Worm (Caenorhabditis elegans) whole organism, L1 larva: ENCODE measurements around the gene pen-2.
A peak's percentile ranks its signal among the peaks of the same experiment; 100 is the strongest.

ENCODE experiments used
- C04F5.9 ChIP-seq: sonication (generic microtip); optimal IDR thresholded peaks from 2 replicates; lab custom pipeline; 2016; ENCODE audit warnings: missing genetic modification characterization, missing compliant biosample characterization
- C16A3.4 ChIP-seq: fragments of 150-350 bp; optimal IDR thresholded peaks from 2 replicates; lab custom pipeline; 2014; ENCODE audit warnings: missing biosample characterization, missing genetic modification characterization
- C34B4.2 ChIP-seq: sonication (generic microtip); optimal IDR thresholded peaks from 2 replicates; lab custom pipeline; 2017; ENCODE audit warnings: mild to moderate bottlenecking, missing genetic modification characterization, missing compliant biosample characterization
- F16B12.6 ChIP-seq: fragments of 150-350 bp; optimal IDR thresholded peaks from 2 replicates; lab custom pipeline; 2014; ENCODE audit warnings: missing biosample characterization, missing genetic modification characterization
- Y116A8C.19 ChIP-seq: sonication (generic microtip); optimal IDR thresholded peaks from 2 replicates; lab custom pipeline; 2016; ENCODE audit warnings: missing compliant biosample characterization, missing genetic modification characterization, borderline replicate concordance
- alr-1 ChIP-seq: fragments of 200-800 bp; sonication (Bioruptor generic); optimal IDR thresholded peaks from 2 replicates; lab custom pipeline; 2018; ENCODE audit warnings: borderline replicate concordance, mild to moderate bottlenecking, missing genetic modification characterization, missing compliant biosample characterization
- blmp-1 ChIP-seq: fragments of 150-350 bp; optimal IDR thresholded peaks from 2 replicates; lab custom pipeline; 2014; ENCODE audit warnings: missing biosample characterization, missing genetic modification characterization
- ceh-82 ChIP-seq, 3 experiments: fragments of 150-350 bp in 1 of 3; sonication (generic microtip) in 2 of 3; optimal IDR thresholded peaks; 2 replicates each; lab custom pipeline; 2014 to 2017; ENCODE audit warnings: missing biosample characterization in 3 of 3, missing genetic modification characterization in 3 of 3
- ceh-88 ChIP-seq: fragments of 200-800 bp; sonication (Bioruptor generic); IDR thresholded peaks from 2 replicates; pipeline ENCODE4 v1.3.6; 2022; ENCODE audit warnings: missing genetic modification characterization, missing compliant biosample characterization
- dpl-1 ChIP-seq, 3 experiments: fragments of 150-350 bp in 2 of 3; sonication (generic microtip) in 1 of 3; optimal IDR thresholded peaks; 2 replicates each; lab custom pipeline; 2014 to 2017; ENCODE audit warnings: missing biosample characterization in 3 of 3, missing genetic modification characterization in 3 of 3, missing genetic modification reagents in 3 of 3
- efl-1 ChIP-seq, 4 experiments: fragments of 150-350 bp; optimal IDR thresholded peaks in 3 of 4; peaks in 1 of 4; 1 replicate in 1 of 4; 2 replicates in 3 of 4; lab custom pipeline; 2014; ENCODE audit warnings: missing biosample characterization in 2 of 4, missing genetic modification characterization in 2 of 4, missing genetic modification reagents in 2 of 4
- efl-3 ChIP-seq: fragments of 200-800 bp; sonication (Bioruptor generic); optimal IDR thresholded peaks from 2 replicates; lab custom pipeline; 2018; ENCODE audit warnings: mild to moderate bottlenecking, missing genetic modification characterization, missing compliant biosample characterization
- egl-13 ChIP-seq: sonication (generic microtip); optimal IDR thresholded peaks from 2 replicates; lab custom pipeline; 2016; ENCODE audit warnings: missing genotype, missing genetic modification reagents, missing genetic modification characterization, missing compliant biosample characterization
- egl-27 ChIP-seq, 2 experiments: fragments of 150-350 bp in 1 of 2; sonication (generic microtip); optimal IDR thresholded peaks; 3 replicates each; lab custom pipeline; 2017 to 2018; ENCODE audit warnings: missing biosample characterization in 2 of 2, missing genetic modification characterization in 2 of 2, missing genetic modification reagents in 2 of 2
- elt-2 ChIP-seq: sonication (generic microtip); optimal IDR thresholded peaks from 2 replicates; lab custom pipeline; 2016; ENCODE audit warnings: missing genetic modification characterization, mild to moderate bottlenecking, inconsistent platforms, missing compliant biosample characterization, missing genetic modification reagents
- fkh-10 ChIP-seq: sonication (generic microtip); optimal IDR thresholded peaks from 2 replicates; lab custom pipeline; 2017; ENCODE audit warnings: missing biosample characterization, missing genetic modification reagents, missing genetic modification characterization
- fkh-4 ChIP-seq: sonication (generic microtip); optimal IDR thresholded peaks from 2 replicates; lab custom pipeline; 2016; ENCODE audit warnings: missing compliant biosample characterization, missing genetic modification characterization, borderline replicate concordance
- fos-1 ChIP-seq: fragments of 150-350 bp; optimal IDR thresholded peaks from 2 replicates; lab custom pipeline; 2014; ENCODE audit warnings: missing biosample characterization, missing genetic modification characterization
- grh-1 ChIP-seq: fragments of 200-800 bp; sonication (Bioruptor generic); IDR thresholded peaks from 2 replicates; pipeline ENCODE4 v1.3.6; 2022; ENCODE audit warnings: missing genetic modification reagents, missing genetic modification characterization, missing compliant biosample characterization
- hpl-2 ChIP-seq: fragments of 150-350 bp; optimal IDR thresholded peaks from 2 replicates; lab custom pipeline; 2014; ENCODE audit warnings: missing biosample characterization, missing genetic modification reagents, missing genetic modification characterization
- irx-1 ChIP-seq: sonication (generic microtip); optimal IDR thresholded peaks from 2 replicates; lab custom pipeline; 2016; ENCODE audit warnings: missing genetic modification characterization, missing compliant biosample characterization
- lin-15B ChIP-seq: fragments of 150-350 bp; sonication (generic microtip); optimal IDR thresholded peaks from 3 replicates; lab custom pipeline; 2014; ENCODE audit warnings: missing biosample characterization, missing genetic modification characterization
- lir-3 ChIP-seq: sonication (generic microtip); optimal IDR thresholded peaks from 2 replicates; lab custom pipeline; 2016; ENCODE audit warnings: mild to moderate bottlenecking, missing genetic modification characterization, moderate library complexity, missing compliant biosample characterization; ENCODE audit not compliant: poor library complexity
- mab-9 ChIP-seq: fragments of 200-800 bp; sonication (Bioruptor generic); IDR thresholded peaks from 2 replicates; pipeline ENCODE4 v1.3.6; 2022; ENCODE audit warnings: missing genetic modification reagents, missing genetic modification characterization, missing compliant biosample characterization
- mdl-1 ChIP-seq, 2 experiments: fragments of 150-350 bp; optimal IDR thresholded peaks; 2 replicates each; lab custom pipeline; 2014 to 2017; ENCODE audit warnings: missing biosample characterization in 2 of 2, missing genetic modification characterization in 2 of 2, inconsistent platforms in 1 of 2
- mef-2 ChIP-seq: fragments of 150-350 bp; optimal IDR thresholded peaks from 2 replicates; lab custom pipeline; 2014; ENCODE audit warnings: missing biosample characterization, missing genetic modification characterization
- mep-1 ChIP-seq: fragments of 150-350 bp; optimal IDR thresholded peaks from 2 replicates; lab custom pipeline; 2014; ENCODE audit warnings: missing biosample characterization, missing genetic modification characterization
- nhr-11 ChIP-seq: fragments of 150-350 bp; optimal IDR thresholded peaks from 2 replicates; lab custom pipeline; 2014; ENCODE audit warnings: missing biosample characterization, missing genetic modification characterization
- nhr-12 ChIP-seq: sonication (generic microtip); optimal IDR thresholded peaks from 2 replicates; lab custom pipeline; 2017; ENCODE audit warnings: missing biosample characterization, missing genetic modification characterization
- nhr-19 ChIP-seq: fragments of 200-800 bp; sonication (Bioruptor generic); conservative IDR thresholded peaks from 2 replicates; pipeline ENCODE4 v1.3.6; 2022; ENCODE audit warnings: missing genetic modification characterization, missing compliant biosample characterization
- nhr-20 ChIP-seq: sonication (generic microtip); optimal IDR thresholded peaks from 2 replicates; lab custom pipeline; 2016; ENCODE audit warnings: mild to moderate bottlenecking, missing genetic modification characterization, missing compliant biosample characterization
- nhr-237 ChIP-seq: fragments of 150-350 bp; optimal IDR thresholded peaks from 2 replicates; lab custom pipeline; 2014; ENCODE audit warnings: missing biosample characterization, missing genetic modification characterization
- nhr-47 ChIP-seq: sonication (generic microtip); optimal IDR thresholded peaks from 2 replicates; lab custom pipeline; 2016; ENCODE audit warnings: mild to moderate bottlenecking, missing genetic modification characterization, moderate library complexity, missing compliant biosample characterization
- nhr-71 ChIP-seq: sonication (generic microtip); optimal IDR thresholded peaks from 2 replicates; lab custom pipeline; 2016; ENCODE audit warnings: mild to moderate bottlenecking, missing genetic modification characterization, moderate library complexity, missing compliant biosample characterization
- nhr-76 ChIP-seq: sonication (generic microtip); optimal IDR thresholded peaks from 2 replicates; lab custom pipeline; 2017; ENCODE audit warnings: missing biosample characterization, missing genetic modification characterization
- nhr-85 ChIP-seq: sonication (generic microtip); peaks from one replicate; lab custom pipeline; 2016; ENCODE audit warnings: missing genetic modification characterization, inconsistent platforms, missing compliant biosample characterization
- nhr-90 ChIP-seq: sonication (generic microtip); optimal IDR thresholded peaks from 2 replicates; lab custom pipeline; 2016; ENCODE audit warnings: mild to moderate bottlenecking, missing genetic modification characterization, missing compliant biosample characterization; ENCODE audit not compliant: poor library complexity
- pag-3 ChIP-seq: sonication (generic microtip); optimal IDR thresholded peaks from 2 replicates; lab custom pipeline; 2017; ENCODE audit warnings: missing genetic modification characterization, mild to moderate bottlenecking, missing compliant biosample characterization, antibody characterized with exemption, borderline replicate concordance; ENCODE audit not compliant: insufficient read depth
- pqm-1 ChIP-seq: sonication (generic microtip); optimal IDR thresholded peaks from 3 replicates; lab custom pipeline; 2017; ENCODE audit warnings: missing biosample characterization, missing genetic modification characterization
- skn-1 ChIP-seq: fragments of 150-350 bp; optimal IDR thresholded peaks from 2 replicates; lab custom pipeline; 2014; ENCODE audit warnings: missing biosample characterization, missing genetic modification characterization
- snpc-4 ChIP-seq: fragments of 150-350 bp; optimal IDR thresholded peaks from 2 replicates; lab custom pipeline; 2014; ENCODE audit warnings: missing biosample characterization, missing genetic modification characterization
- snu-23 ChIP-seq: sonication (generic microtip); optimal IDR thresholded peaks from 2 replicates; lab custom pipeline; 2016; ENCODE audit warnings: missing genetic modification characterization, missing compliant biosample characterization
- sox-4 ChIP-seq: sonication (generic microtip); optimal IDR thresholded peaks from 2 replicates; lab custom pipeline; 2016; ENCODE audit warnings: missing genetic modification characterization, missing compliant biosample characterization
- swsn-7 ChIP-seq: sonication (generic microtip); optimal IDR thresholded peaks from 2 replicates; lab custom pipeline; 2016; ENCODE audit warnings: missing genetic modification characterization, missing compliant biosample characterization
- tlp-1 ChIP-seq: fragments of 150-350 bp; optimal IDR thresholded peaks from 2 replicates; lab custom pipeline; 2014; ENCODE audit warnings: missing biosample characterization, missing genetic modification characterization
- unc-130 ChIP-seq: fragments of 150-350 bp; optimal IDR thresholded peaks from 2 replicates; lab custom pipeline; 2017; ENCODE audit warnings: missing biosample characterization, missing genetic modification characterization, inconsistent platforms
- unc-86 ChIP-seq: sonication (generic microtip); optimal IDR thresholded peaks from 2 replicates; lab custom pipeline; 2016; ENCODE audit warnings: missing genetic modification characterization, missing compliant biosample characterization
- unc-98 ChIP-seq: fragments of 200-800 bp; sonication (Bioruptor generic); IDR thresholded peaks from 2 replicates; pipeline ENCODE4 v1.3.6; 2022; ENCODE audit warnings: missing genetic modification characterization, missing compliant biosample characterization
- vab-15 ChIP-seq: sonication (generic microtip); optimal IDR thresholded peaks from 2 replicates; lab custom pipeline; 2017; ENCODE audit warnings: missing genotype, mild to moderate bottlenecking, missing genetic modification characterization, missing compliant biosample characterization
- xbp-1 ChIP-seq: sonication (generic microtip); optimal IDR thresholded peaks from 2 replicates; lab custom pipeline; 2016; ENCODE audit warnings: missing genetic modification characterization, missing compliant biosample characterization
- zag-1 ChIP-seq: fragments of 150-350 bp; optimal IDR thresholded peaks from 2 replicates; lab custom pipeline; 2014; ENCODE audit warnings: missing biosample characterization, missing genetic modification characterization

pen-2 gene

DNA sequence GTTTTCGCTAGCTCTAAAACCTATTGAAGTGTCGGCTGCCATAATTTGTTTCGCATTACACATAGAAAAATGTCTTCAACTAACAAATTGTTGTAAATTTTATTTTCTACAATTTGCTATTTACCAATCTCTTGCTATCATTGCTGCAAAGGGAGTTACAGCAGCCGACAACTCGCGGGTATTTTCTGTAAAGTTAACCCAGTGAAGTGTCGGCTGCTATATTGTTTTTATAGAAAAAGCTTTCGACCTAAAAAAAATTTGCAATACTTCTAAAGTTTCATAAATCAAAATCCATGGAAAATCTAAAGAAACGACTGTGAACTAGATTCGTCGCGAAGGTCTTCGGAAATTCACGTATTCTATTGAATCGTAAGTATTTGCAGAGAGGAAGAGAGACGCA, 35.8 kb downstream of the pen-2 start:
- TF ChIP-seq C16A3.4 (tag; lab: Kevin White, UChicago) (no peak), blmp-1 (tag; lab: Kevin White, UChicago) (peak; percentile 27)

DNA sequence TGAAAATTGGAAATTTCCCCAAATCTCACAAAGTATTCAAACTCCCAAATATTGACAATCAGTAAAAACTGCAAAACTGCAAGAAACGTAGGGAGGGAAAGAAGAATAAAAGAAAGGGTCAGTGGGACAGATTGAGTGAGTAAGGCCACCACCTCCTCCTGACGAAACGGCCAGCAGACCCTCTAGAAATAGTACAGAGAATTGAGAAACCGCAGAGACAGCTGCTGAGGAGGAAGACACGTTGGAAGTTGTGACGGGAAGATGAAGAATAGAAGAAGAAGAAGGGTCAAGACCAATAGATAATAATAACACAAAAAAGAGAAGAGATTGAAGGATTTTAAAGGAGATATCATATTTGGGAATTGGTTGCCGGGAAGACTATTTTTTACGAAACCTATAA, 37.4 kb downstream of the pen-2 start:
- TF ChIP-seq nhr-47 (tag; lab: Kevin White, UChicago) (peak; percentile 24), efl-1 (optimal IDR thresholded peaks at IDR 0.05; lab: Kevin White, UChicago) (peak; percentile 7 to 29), efl-1 (GFP tag; optimal IDR thresholded peaks at IDR 0.05 in 1 of 2; lab: Kevin White, UChicago) (no peak), C16A3.4 (tag; lab: Kevin White, UChicago) (no peak), efl-3 (GFP tag; lab: Kevin White, UChicago) (no peak), unc-86 (no peak), nhr-12 (tag; lab: Kevin White, UChicago) (no peak), C34B4.2 (no peak), nhr-20 (tag; lab: Kevin White, UChicago) (peak; percentile 5), blmp-1 (tag; lab: Kevin White, UChicago) (peak; percentile 70), pqm-1 (tag; lab: Kevin White, UChicago) (no peak), nhr-76 (tag; lab: Kevin White, UChicago) (no peak), ceh-82 (tag; optimal IDR thresholded peaks at IDR 0.05; lab: Kevin White, UChicago) (peak in 1 of 3 experiments; percentile 40), elt-2 (no peak), fkh-4 (no peak), mab-9 (GFP tag; lab: Robert Waterston, UW) (no peak), nhr-19 (GFP tag; lab: Robert Waterston, UW) (0 out of 2 replicates have a peak, but pooled peaks have one; percentile 4), mdl-1 (tag; optimal IDR thresholded peaks at IDR 0.05; lab: Kevin White, UChicago) (peak in 1 of 2 experiments; percentile 15), xbp-1 (tag; lab: Kevin White, UChicago) (peak; percentile 18), irx-1 (tag; lab: Kevin White, UChicago) (no peak), F16B12.6 (tag; lab: Kevin White, UChicago) (no peak), snu-23 (peak; percentile 53), Y116A8C.19 (tag; lab: Kevin White, UChicago) (no peak), nhr-85 (tag; lab: Kevin White, UChicago) (no peak), swsn-7 (tag; lab: Kevin White, UChicago) (no peak), dpl-1 (GFP tag; optimal IDR thresholded peaks at IDR 0.05; lab: Kevin White, UChicago) (peak in 1 of 3 experiments; percentile 17), zag-1 (tag; lab: Kevin White, UChicago) (no peak), nhr-71 (tag; lab: Kevin White, UChicago) (peak; percentile 34), C04F5.9 (tag; lab: Kevin White, UChicago) (no peak), egl-13 (tag; lab: Kevin White, UChicago) (no peak), nhr-90 (no peak), tlp-1 (tag; lab: Kevin White, UChicago) (no peak), unc-130 (tag; lab: Kevin White, UChicago) (no peak), pag-3 (tag; lab: Kevin White, UChicago) (no peak), mep-1 (peak; percentile 37), fkh-10 (no peak), mef-2 (tag; lab: Kevin White, UChicago) (no peak), hpl-2 (GFP tag; lab: Kevin White, UChicago) (no peak), nhr-237 (tag; lab: Kevin White, UChicago) (no peak), ceh-88 (GFP tag; lab: Robert Waterston, UW) (no peak), lir-3 (no peak), lin-15B (tag; lab: Kevin White, UChicago) (no peak), unc-98 (no peak), snpc-4 (tag; lab: Kevin White, UChicago) (no peak), egl-27 (tag; optimal IDR thresholded peaks at IDR 0.05; lab: Kevin White, UChicago) (no peak), fos-1 (tag; lab: Kevin White, UChicago) (no peak), skn-1 (tag; lab: Kevin White, UChicago) (no peak), alr-1 (tag; lab: Kevin White, UChicago) (no peak), sox-4 (tag; lab: Kevin White, UChicago) (no peak), grh-1 (no peak), vab-15 (tag; lab: Kevin White, UChicago) (no peak), nhr-11 (tag; lab: Kevin White, UChicago) (no peak)
